Worm (Caenorhabditis elegans) whole organism, L3 larva: ENCODE results near the gene egl-38.

Experiments used
- R02D3.7 ChIP-seq: fragments of 150-350 bp; optimal IDR thresholded peaks from 2 replicates; lab custom pipeline; 2014; ENCODE audit warnings: missing biosample characterization, missing genetic modification characterization
- ZK546.5 ChIP-seq: sonication (generic microtip); optimal IDR thresholded peaks from 2 replicates; lab custom pipeline; 2017; ENCODE audit warnings: missing biosample characterization, missing genetic modification characterization
- ama-1 ChIP-seq: fragments of 150-350 bp; optimal IDR thresholded peaks from 2 replicates; lab custom pipeline; 2018
- ceh-28 ChIP-seq: fragments of 150-350 bp; optimal IDR thresholded peaks from 2 replicates; lab custom pipeline; 2014; ENCODE audit warnings: missing biosample characterization, missing genetic modification reagents, missing genetic modification characterization
- ceh-82 ChIP-seq: fragments of 150-350 bp; optimal IDR thresholded peaks from 2 replicates; lab custom pipeline; 2014; ENCODE audit warnings: missing biosample characterization, missing genetic modification characterization
- ceh-9 ChIP-seq: sonication (generic microtip); optimal IDR thresholded peaks from 2 replicates; lab custom pipeline; 2018; ENCODE audit warnings: missing biosample characterization, missing genetic modification characterization
- daf-12 ChIP-seq: fragments of 150-350 bp; optimal IDR thresholded peaks from 2 replicates; lab custom pipeline; 2014; ENCODE audit warnings: missing biosample characterization, missing genetic modification reagents, missing genetic modification characterization
- egl-27 ChIP-seq: sonication (generic microtip); optimal IDR thresholded peaks from 4 replicates; lab custom pipeline; 2017; ENCODE audit warnings: missing biosample characterization, missing genetic modification reagents, missing genetic modification characterization
- egl-5 ChIP-seq: fragments of 150-350 bp; optimal IDR thresholded peaks from 2 replicates; lab custom pipeline; 2017; ENCODE audit warnings: missing biosample characterization, missing genetic modification reagents, missing genetic modification characterization, inconsistent platforms
- elt-1 ChIP-seq: fragments of 150-350 bp; optimal IDR thresholded peaks from 2 replicates; lab custom pipeline; 2014; ENCODE audit warnings: missing biosample characterization, missing genetic modification characterization
- elt-2 ChIP-seq: sonication (generic microtip); optimal IDR thresholded peaks from 2 replicates; lab custom pipeline; 2016; ENCODE audit warnings: missing genetic modification reagents, mild to moderate bottlenecking, missing genetic modification characterization, missing compliant biosample characterization
- elt-3 ChIP-seq, 3 experiments: fragments of 150-350 bp in 1 of 3; sonication (generic microtip) in 2 of 3; optimal IDR thresholded peaks; 2 replicates in 2 of 3; 4 replicates in 1 of 3; lab custom pipeline; 2014 to 2017; ENCODE audit warnings: missing biosample characterization in 3 of 3, missing genetic modification characterization in 3 of 3
- eor-1 ChIP-seq, 2 experiments: fragments of 150-350 bp; optimal IDR thresholded peaks; 2 replicates each; lab custom pipeline; 2014 to 2018; ENCODE audit warnings: missing biosample characterization in 2 of 2, missing genetic modification characterization in 2 of 2
- fkh-10 ChIP-seq: sonication (generic microtip); optimal IDR thresholded peaks from 2 replicates; lab custom pipeline; 2017; ENCODE audit warnings: missing biosample characterization, missing genetic modification reagents, missing genetic modification characterization
- fkh-2 ChIP-seq: fragments of 150-350 bp; optimal IDR thresholded peaks from 2 replicates; lab custom pipeline; 2014; ENCODE audit warnings: missing biosample characterization, missing genetic modification reagents, missing genetic modification characterization
- fos-1 ChIP-seq: fragments of 150-350 bp; optimal IDR thresholded peaks from 2 replicates; lab custom pipeline; 2014; ENCODE audit warnings: missing biosample characterization, missing genetic modification characterization
- hmg-11 ChIP-seq: sonication (generic microtip); optimal IDR thresholded peaks from 2 replicates; lab custom pipeline; 2016; ENCODE audit warnings: missing genetic modification characterization, missing compliant biosample characterization
- jun-1 ChIP-seq: fragments of 150-350 bp; optimal IDR thresholded peaks from 2 replicates; lab custom pipeline; 2014; ENCODE audit warnings: missing biosample characterization, missing genetic modification reagents, missing genetic modification characterization
- lin-15B ChIP-seq: fragments of 150-350 bp; optimal IDR thresholded peaks from 2 replicates; lab custom pipeline; 2014; ENCODE audit warnings: missing biosample characterization, missing genetic modification characterization
- lin-39 ChIP-seq: fragments of 150-350 bp; optimal IDR thresholded peaks from 2 replicates; lab custom pipeline; 2018; ENCODE audit warnings: missing biosample characterization, missing genetic modification reagents, missing genetic modification characterization
- lsy-12 ChIP-seq: sonication (generic microtip); optimal IDR thresholded peaks from 2 replicates; lab custom pipeline; 2016; ENCODE audit warnings: mild to moderate bottlenecking, missing genetic modification characterization, missing compliant biosample characterization
- mml-1 ChIP-seq: fragments of 150-350 bp; sonication (generic microtip); optimal IDR thresholded peaks from 3 replicates; lab custom pipeline; 2014; ENCODE audit warnings: missing biosample characterization, missing genetic modification characterization
- nfya-1 ChIP-seq: sonication (generic microtip); optimal IDR thresholded peaks from 2 replicates; lab custom pipeline; 2017; ENCODE audit warnings: missing genetic modification characterization, mild to moderate bottlenecking, missing compliant biosample characterization, antibody characterized with exemption, moderate library complexity; ENCODE audit not compliant: insufficient read depth
- nhr-11 ChIP-seq: fragments of 150-350 bp; optimal IDR thresholded peaks from 2 replicates; lab custom pipeline; 2014; ENCODE audit warnings: missing biosample characterization, missing genetic modification characterization
- nhr-12 ChIP-seq: fragments of 150-350 bp; optimal IDR thresholded peaks from 2 replicates; lab custom pipeline; 2014; ENCODE audit warnings: missing biosample characterization, missing genetic modification characterization
- nhr-23 ChIP-seq: fragments of 150-350 bp; optimal IDR thresholded peaks from 2 replicates; lab custom pipeline; 2014; ENCODE audit warnings: missing biosample characterization, missing genetic modification reagents, missing genetic modification characterization
- nhr-237 ChIP-seq: fragments of 150-350 bp; optimal IDR thresholded peaks from 2 replicates; lab custom pipeline; 2014; ENCODE audit warnings: missing biosample characterization, missing genetic modification characterization
- nhr-28 ChIP-seq: fragments of 150-350 bp; optimal IDR thresholded peaks from 2 replicates; lab custom pipeline; 2014; ENCODE audit warnings: missing biosample characterization, missing genetic modification characterization
- nhr-43 ChIP-seq: sonication (generic microtip); optimal IDR thresholded peaks from 2 replicates; lab custom pipeline; 2016; ENCODE audit warnings: mild to moderate bottlenecking, missing genetic modification characterization, missing compliant biosample characterization; ENCODE audit not compliant: poor library complexity, severe bottlenecking
- nhr-76 ChIP-seq: fragments of 150-350 bp; sonication (generic microtip); optimal IDR thresholded peaks from 5 replicates; lab custom pipeline; 2014; ENCODE audit warnings: missing biosample characterization, missing genetic modification characterization
- nhr-77 ChIP-seq: fragments of 150-350 bp; optimal IDR thresholded peaks from 2 replicates; lab custom pipeline; 2014; ENCODE audit warnings: missing biosample characterization, missing genetic modification characterization
- pha-4 ChIP-seq: fragments of 150-350 bp; optimal IDR thresholded peaks from 2 replicates; lab custom pipeline; 2014; ENCODE audit warnings: missing biosample characterization, missing genetic modification reagents, missing genetic modification characterization
- pqm-1 ChIP-seq: fragments of 150-350 bp; optimal IDR thresholded peaks from 2 replicates; lab custom pipeline; 2017; ENCODE audit warnings: missing biosample characterization, missing genetic modification characterization, inconsistent platforms
- sea-2 ChIP-seq: fragments of 150-350 bp; sonication (generic microtip); optimal IDR thresholded peaks from 4 replicates; lab custom pipeline; 2014; ENCODE audit warnings: missing biosample characterization, missing genetic modification reagents, missing genetic modification characterization
- snpc-4 ChIP-seq: fragments of 150-350 bp; optimal IDR thresholded peaks from 2 replicates; lab custom pipeline; 2014; ENCODE audit warnings: missing biosample characterization, missing genetic modification characterization
- tbx-2 ChIP-seq: sonication (generic microtip); optimal IDR thresholded peaks from 2 replicates; lab custom pipeline; 2016; ENCODE audit warnings: mild to moderate bottlenecking, missing genetic modification characterization, missing compliant biosample characterization
- unc-39 ChIP-seq: sonication (generic microtip); optimal IDR thresholded peaks from 4 replicates; lab custom pipeline; 2017; ENCODE audit warnings: missing biosample characterization, missing genetic modification characterization
- unc-62 ChIP-seq: fragments of 150-350 bp; sonication (generic microtip); optimal IDR thresholded peaks from 4 replicates; lab custom pipeline; 2014; ENCODE audit warnings: missing biosample characterization, missing genetic modification reagents, missing genetic modification characterization
- ztf-11 ChIP-seq: fragments of 150-350 bp; optimal IDR thresholded peaks from 2 replicates; lab custom pipeline; 2014; ENCODE audit warnings: missing biosample characterization, missing genetic modification characterization

egl-38 gene

DNA sequence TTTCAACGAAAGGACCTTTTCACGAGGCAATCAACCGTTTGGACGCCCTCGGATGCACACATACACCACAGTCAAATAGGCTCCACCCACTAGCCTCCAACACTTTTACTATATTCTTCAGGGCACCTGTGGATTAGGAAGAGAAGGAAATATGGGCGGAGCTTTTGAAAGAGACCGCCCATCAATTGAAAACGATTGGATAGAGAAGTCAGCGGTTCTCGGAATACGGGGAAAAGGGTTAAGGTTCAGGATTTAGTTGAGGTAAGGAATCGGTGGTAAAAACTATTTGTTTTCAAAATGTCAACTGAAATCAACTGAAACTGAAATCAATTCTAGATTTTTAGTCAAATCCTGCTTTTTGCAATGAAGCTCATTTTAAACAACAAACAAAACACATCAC, at the start of gene egl-38:
TSS of gene egl-38 (minus strand) at position 101 of the 400 bp plus-strand sequence.
- TF ChIP-seq ZK546.5 (tag; lab: Kevin White, UChicago) (no peak), jun-1 (tag; lab: Kevin White, UChicago) (no peak), elt-2 (tag; lab: Kevin White, UChicago) (no peak), tbx-2 (tag; lab: Kevin White, UChicago) (no peak), nhr-28 (no peak)

DNA sequence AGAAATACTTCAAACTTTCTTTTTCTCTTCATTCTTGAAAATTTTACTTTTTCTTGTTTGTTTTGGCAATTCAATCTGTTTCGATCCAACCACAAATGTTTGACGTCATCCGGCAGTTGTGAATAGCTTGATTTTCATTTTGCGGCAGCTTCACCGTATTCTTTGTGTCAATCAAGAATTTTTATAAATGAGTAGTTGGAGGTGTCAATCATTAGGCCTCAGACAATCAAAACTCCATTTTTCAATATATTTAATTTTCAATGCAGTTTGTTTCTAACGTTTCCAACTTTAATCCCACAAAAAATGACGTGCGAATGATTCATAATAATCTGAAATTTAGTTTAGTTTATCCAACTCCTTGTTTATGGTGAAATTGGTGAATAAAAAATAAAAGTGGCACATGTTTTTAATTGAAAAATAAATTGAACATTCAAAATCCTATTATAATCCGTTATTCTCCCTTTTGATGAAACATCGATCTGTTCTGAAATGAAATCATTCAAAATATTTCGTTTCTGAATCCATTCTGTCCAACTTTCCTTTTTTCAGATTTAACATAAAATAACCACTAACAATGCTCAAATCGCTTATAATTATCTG, 47.3 kb upstream of the egl-38 start, which contains the start of gene ttr-53:
TSS of gene ttr-53 (plus strand) at position 550 of the 600 bp plus-strand sequence.
- TF ChIP-seq fos-1 (no peak), lin-39 (tag; lab: Kevin White, UChicago) (no peak), unc-62 (GFP tag; lab: Kevin White, UChicago) (no peak), egl-5 (no peak), mml-1 (no peak), unc-39 (tag; lab: Kevin White, UChicago) (no peak), R02D3.7 (no peak), nfya-1 (no peak), nhr-12 (tag; lab: Kevin White, UChicago) (no peak), nhr-28 (no peak), nhr-77 (tag; lab: Kevin White, UChicago) (no peak), ama-1 (lab: Kevin White, UChicago) (no peak), daf-12 (no peak), elt-2 (tag; lab: Kevin White, UChicago) (no peak), eor-1 (tag; optimal IDR thresholded peaks at IDR 0.05; lab: Kevin White, UChicago) (no peak), nhr-11 (no peak)

DNA sequence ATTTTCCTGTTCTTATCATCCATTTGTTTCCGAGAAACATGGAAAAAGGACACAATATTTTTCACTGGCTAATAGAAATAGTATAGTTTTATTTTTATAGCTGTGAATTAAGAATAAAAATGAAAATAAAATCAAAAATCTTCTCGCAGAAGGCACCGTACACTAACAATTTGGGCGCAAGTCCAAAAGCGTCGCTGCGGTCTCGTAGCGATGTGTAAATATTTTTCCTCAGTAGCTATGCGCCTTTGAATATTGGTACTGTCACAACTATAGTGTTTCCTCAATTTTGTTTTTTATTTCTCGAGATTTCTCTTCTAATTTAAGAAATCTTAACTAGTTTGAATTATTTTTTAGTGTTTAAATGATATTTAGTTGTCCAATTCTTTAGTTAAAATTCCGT, 46.7 kb upstream of the egl-38 start:
- TF ChIP-seq eor-1 (tag; optimal IDR thresholded peaks at IDR 0.05; lab: Kevin White, UChicago) (no peak), nhr-76 (tag; lab: Kevin White, UChicago) (no peak), ceh-82 (tag; lab: Kevin White, UChicago) (no peak), daf-12 (no peak), pha-4 (tag; lab: Kevin White, UChicago) (no peak), ztf-11 (tag; lab: Kevin White, UChicago) (no peak), egl-27 (tag; lab: Kevin White, UChicago) (no peak), ama-1 (lab: Kevin White, UChicago) (no peak), elt-1 (no peak), pqm-1 (tag; lab: Kevin White, UChicago) (no peak), lin-39 (tag; lab: Kevin White, UChicago) (no peak), fkh-2 (tag; lab: Kevin White, UChicago) (no peak), nhr-43 (no peak), R02D3.7 (no peak), lin-15B (no peak), nhr-23 (tag; lab: Kevin White, UChicago) (no peak), fkh-10 (GFP tag; lab: Kevin White, UChicago) (no peak), elt-2 (tag; lab: Kevin White, UChicago) (no peak), nfya-1 (no peak), nhr-77 (tag; lab: Kevin White, UChicago) (no peak)
- TF ChIP-seq, all 47 proteins: peak for 0

DNA sequence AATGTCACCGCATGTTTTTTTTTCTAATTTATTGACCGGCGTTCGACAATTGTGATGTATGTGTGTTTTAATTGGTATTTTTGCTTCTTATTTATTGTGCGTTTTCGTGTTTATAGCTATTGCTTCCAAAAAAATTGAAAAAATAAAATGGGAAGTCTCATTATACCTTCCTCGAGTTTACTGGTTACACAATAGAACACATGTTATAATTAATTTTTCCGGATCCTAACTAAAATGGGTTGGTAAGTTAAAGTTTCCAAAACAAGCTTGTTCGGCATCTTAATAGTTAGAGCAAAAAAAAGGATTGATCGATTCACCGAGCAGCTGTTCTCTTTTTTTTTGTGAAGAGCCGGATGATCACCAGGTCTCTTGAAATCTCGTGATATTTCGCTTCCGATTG, 45.2 kb upstream of the egl-38 start, which contains the start of gene ttr-54:
TSS of gene ttr-54 (plus strand) at position 301 of the 400 bp plus-strand sequence.
- TF ChIP-seq lin-39 (tag; lab: Kevin White, UChicago) (no peak), elt-2 (tag; lab: Kevin White, UChicago) (no peak), nhr-77 (tag; lab: Kevin White, UChicago) (no peak), daf-12 (no peak), nhr-237 (tag; lab: Kevin White, UChicago) (no peak), pha-4 (tag; lab: Kevin White, UChicago) (no peak), fos-1 (no peak)
- TF ChIP-seq, all 47 proteins: peak for 0

DNA sequence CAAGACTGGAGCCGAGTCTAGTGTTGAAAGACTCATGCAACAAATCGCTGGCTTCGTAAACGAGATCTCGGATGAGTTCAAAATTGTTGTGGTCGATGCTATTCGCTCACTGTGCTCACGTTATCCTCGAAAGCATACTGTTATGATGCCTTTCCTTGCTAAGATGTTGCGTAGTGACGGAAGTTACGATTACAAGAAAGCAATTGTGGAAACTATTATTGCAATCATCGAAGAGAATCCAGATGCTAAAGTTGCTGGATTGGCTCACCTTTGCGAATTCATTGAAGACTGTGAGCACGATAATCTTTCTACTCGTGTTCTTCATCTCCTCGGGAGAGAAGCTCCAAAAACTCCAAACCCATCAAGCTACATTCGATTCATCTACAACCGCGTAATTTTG, 43.2 kb upstream of the egl-38 start:
- TF ChIP-seq elt-3 (tag; optimal IDR thresholded peaks at IDR 0.05; lab: Kevin White, UChicago) (no peak), eor-1 (tag; optimal IDR thresholded peaks at IDR 0.05; lab: Kevin White, UChicago) (no peak), tbx-2 (tag; lab: Kevin White, UChicago) (no peak), daf-12 (no peak), ztf-11 (tag; lab: Kevin White, UChicago) (no peak), lsy-12 (tag; lab: Kevin White, UChicago) (no peak), ceh-28 (no peak), ama-1 (lab: Kevin White, UChicago) (no peak), hmg-11 (tag; lab: Kevin White, UChicago) (no peak), ceh-9 (no peak), snpc-4 (tag; lab: Kevin White, UChicago) (no peak), sea-2 (GFP tag; lab: Kevin White, UChicago) (no peak), mml-1 (no peak), lin-39 (tag; lab: Kevin White, UChicago) (no peak), unc-62 (GFP tag; lab: Kevin White, UChicago) (no peak), fkh-2 (tag; lab: Kevin White, UChicago) (no peak)
- TF ChIP-seq, all 47 proteins: peak for 0
